Worm (Caenorhabditis elegans): Measurements from ENCODE around the gene F35H12.5.

F35H12.5 gene

ce11 chrX:924495-925008 is 6.4 kb downstream of the F35H12.5 start, which contains the start of the genes pifk-1 and tbc-11 (continued):
- TF ChIP-seq Y48G9A.11 (GFP tag; IDR thresholded peaks at IDR 0.05): no peak
- TF ChIP-seq nhr-28 (tag; optimal IDR thresholded peaks at IDR 0.05): peak; percentile 74
- TF ChIP-seq lin-1 (GFP tag; IDR thresholded peaks at IDR 0.05): no peak
- TF ChIP-seq madf-9 (GFP tag; conservative IDR thresholded peaks at IDR 0.05): no peak
- peak; percentile 91 for TF ChIP-seq hlh-30 (tag; optimal IDR thresholded peaks at IDR 0.05; ENCODE audit: insufficient read depth)
- no peak for TF ChIP-seq snpc-1.2 (GFP tag; IDR thresholded peaks at IDR 0.05)
- TF ChIP-seq nhr-76 (tag; optimal IDR thresholded peaks at IDR 0.05): no peak
- 0 out of 2 replicates have a peak, but pooled peaks have one; percentile 41 for TF ChIP-seq arid-1 (GFP tag; conservative IDR thresholded peaks at IDR 0.05)
- TF ChIP-seq ceh-28 (tag; optimal IDR thresholded peaks at IDR 0.05): no peak
- no peak for TF ChIP-seq ceh-20 (GFP tag; IDR thresholded peaks at IDR 0.05)
- peak; percentile 80 for TF ChIP-seq mep-1 (tag; optimal IDR thresholded peaks at IDR 0.05)
- TF ChIP-seq zip-2 (tag; optimal IDR thresholded peaks at IDR 0.05): no peak
- no peak for TF ChIP-seq T20F7.1 (GFP tag; optimal IDR thresholded peaks at IDR 0.05)
- no peak for TF ChIP-seq F44E2.7 (GFP tag; IDR thresholded peaks at IDR 0.05)
- no peak for TF ChIP-seq lin-29 (GFP tag; IDR thresholded peaks at IDR 0.05)
- TF ChIP-seq fos-1 (tag; optimal IDR thresholded peaks at IDR 0.05): no peak
- no peak for TF ChIP-seq zag-1 (tag; optimal IDR thresholded peaks at IDR 0.05)
- no peak for TF ChIP-seq daf-16 (GFP tag; optimal IDR thresholded peaks at IDR 0.05)
- TF ChIP-seq daf-16 (tag; optimal IDR thresholded peaks at IDR 0.05): peak; percentile 82
- TF ChIP-seq nhr-10 (tag; optimal IDR thresholded peaks at IDR 0.05): no peak
- no peak for TF ChIP-seq pha-4 (GFP tag; IDR thresholded peaks at IDR 0.05)
- peak; percentile 95 for TF ChIP-seq pha-4 (tag; optimal IDR thresholded peaks at IDR 0.05)
- TF ChIP-seq madf-5 (GFP tag; IDR thresholded peaks at IDR 0.05): no peak
- TF ChIP-seq dmd-8 (GFP tag; IDR thresholded peaks at IDR 0.05): 0 out of 2 replicates have a peak, but pooled peaks have one; percentile 25
- TF ChIP-seq nhr-48 (tag; optimal IDR thresholded peaks at IDR 0.05): no peak
- TF ChIP-seq mdl-1 (tag; optimal IDR thresholded peaks at IDR 0.05): peak in 1 of 2 experiments; percentile 55
- no peak for TF ChIP-seq F49E8.2 (tag; optimal IDR thresholded peaks at IDR 0.05; ENCODE audit: borderline replicate concordance)
- TF ChIP-seq lsy-2 (tag; optimal IDR thresholded peaks at IDR 0.05): peak in 1 of 2 experiments; percentile 70

ce11 chrX:926125-926524 is 7.9 kb downstream of the F35H12.5 start:
- TF ChIP-seq unc-62 (GFP tag; optimal IDR thresholded peaks at IDR 0.05 in 1 of 2) (peak in 1 of 2 experiments; percentile 91), unc-62 (tag; optimal IDR thresholded peaks at IDR 0.05) (no peak), unc-39 (tag; optimal IDR thresholded peaks at IDR 0.05) (no peak)

- TF ChIP-seq set-16 (GFP tag; IDR thresholded peaks at IDR 0.05) (no peak), ceh-44 (GFP tag; IDR thresholded peaks at IDR 0.05) (no peak), ZK337.2 (GFP tag; IDR thresholded peaks at IDR 0.05) (no peak), fos-1 (tag; optimal IDR thresholded peaks at IDR 0.05) (no peak), R02D3.7 (tag; optimal IDR thresholded peaks at IDR 0.05) (no peak), dve-1 (tag; optimal IDR thresholded peaks at IDR 0.05; ENCODE audit: insufficient read depth) (peak; percentile 12), T26A8.4 (GFP tag; IDR thresholded peaks at IDR 0.05) (no peak), zfp-2 (tag; optimal IDR thresholded peaks at IDR 0.05) (no peak), zfp-3 (GFP tag; conservative IDR thresholded peaks at IDR 0.05) (no peak), hlh-11 (tag; optimal IDR thresholded peaks at IDR 0.05) (peak; percentile 53), mdt-29 (GFP tag; IDR thresholded peaks at IDR 0.05) (no peak), mxl-2 (GFP tag; conservative IDR thresholded peaks at IDR 0.05) (no peak), dmd-9 (GFP tag; IDR thresholded peaks at IDR 0.05) (no peak), D1046.2 (GFP tag; IDR thresholded peaks at IDR 0.05) (no peak), attf-4 (tag; optimal IDR thresholded peaks at IDR 0.05) (no peak), F37D6.2 (tag; optimal IDR thresholded peaks at IDR 0.05) (no peak), zip-2 (tag; optimal IDR thresholded peaks at IDR 0.05) (no peak), zip-11 (GFP tag; IDR thresholded peaks at IDR 0.05) (no peak), Y5F2A.4 (GFP tag; optimal IDR thresholded peaks at IDR 0.05) (no peak), lin-29 (GFP tag; IDR thresholded peaks at IDR 0.05) (no peak), lin-13 (GFP tag; optimal IDR thresholded peaks at IDR 0.05) (no peak), lsy-2 (tag; optimal IDR thresholded peaks at IDR 0.05) (peak in 1 of 2 experiments; percentile 10), mep-1 (tag; optimal IDR thresholded peaks at IDR 0.05) (no peak), dmd-6 (GFP tag; IDR thresholded peaks at IDR 0.05) (no peak), nhr-28 (tag; optimal IDR thresholded peaks at IDR 0.05) (peak; percentile 17)
Measured at ce11 chrX:927632-928031, 9.4 kb downstream of the F35H12.5 start.

Measured in whole organism, L4 larva.